Fruit fly (Drosophila melanogaster) whole organism, embryonic: ENCODE results near the gene NdufV3.
A peak's percentile ranks its signal among the peaks of the same experiment; 100 is the strongest.

Source experiments
- CG10462 ChIP-seq: fragments of 200-800 bp; sonication (Bioruptor generic); optimal IDR thresholded peaks from 2 replicates; lab custom pipeline; 2016; ENCODE audit warnings: missing biosample characterization, missing genetic modification characterization
- CG10543 ChIP-seq: fragments of 200-800 bp; sonication (Bioruptor generic); optimal IDR thresholded peaks from 3 replicates; lab custom pipeline; 2017; ENCODE audit warnings: missing biosample characterization, mild to moderate bottlenecking, missing genetic modification characterization, moderate library complexity
- CG11247 ChIP-seq: fragments of 200-800 bp; sonication (Bioruptor generic); IDR thresholded peaks from 2 replicates; pipeline ENCODE4 v1.3.6; 2022; ENCODE audit warnings: missing biosample characterization, missing genetic modification characterization
- CG11696 ChIP-seq: fragments of 200-800 bp; sonication (Bioruptor generic); IDR thresholded peaks from 2 replicates; pipeline ENCODE4 v1.3.6; 2022; ENCODE audit warnings: missing biosample characterization, missing genetic modification characterization
- CG12299 ChIP-seq: fragments of 200-800 bp; sonication (Bioruptor generic); optimal IDR thresholded peaks from 2 replicates; lab custom pipeline; 2018; ENCODE audit warnings: missing biosample characterization, mild to moderate bottlenecking, missing genetic modification characterization
- CG15073 ChIP-seq: fragments of 200-800 bp; sonication (Bioruptor generic); optimal IDR thresholded peaks from 2 replicates; lab custom pipeline; 2016; ENCODE audit warnings: missing biosample characterization, missing genetic modification characterization
- CG1792 ChIP-seq: fragments of 200-800 bp; sonication (Bioruptor generic); optimal IDR thresholded peaks from 2 replicates; lab custom pipeline; 2016; ENCODE audit warnings: missing biosample characterization, missing genetic modification characterization
- CG1832 ChIP-seq: fragments of 200-800 bp; sonication (Bioruptor generic); optimal IDR thresholded peaks from 2 replicates; lab custom pipeline; 2017; ENCODE audit warnings: missing biosample characterization, mild to moderate bottlenecking, missing genetic modification characterization, inconsistent platforms
- CG18599 ChIP-seq: fragments of 200-800 bp; sonication (Bioruptor generic); optimal IDR thresholded peaks from 3 replicates; lab custom pipeline; 2017; ENCODE audit warnings: missing biosample characterization, missing genetic modification characterization, mild to moderate bottlenecking, moderate library complexity, missing genetic modification reagents
- CG18764 ChIP-seq: fragments of 200-800 bp; sonication (Bioruptor generic); optimal IDR thresholded peaks from 3 replicates; lab custom pipeline; 2016; ENCODE audit warnings: missing biosample characterization, missing genetic modification characterization
- CG2199 ChIP-seq: fragments of 200-800 bp; sonication (Bioruptor generic); IDR thresholded peaks from 3 replicates; pipeline ENCODE4 v1.3.6; 2022; ENCODE audit warnings: missing biosample characterization, missing genetic modification characterization
- CG4820 ChIP-seq: fragments of 200-800 bp; sonication (Bioruptor generic); optimal IDR thresholded peaks from 3 replicates; lab custom pipeline; 2016; ENCODE audit warnings: missing biosample characterization, missing genetic modification characterization
- CG9876 ChIP-seq: fragments of 200-800 bp; sonication (Bioruptor generic); optimal IDR thresholded peaks from 2 replicates; lab custom pipeline; 2016; ENCODE audit warnings: missing biosample characterization, missing genetic modification characterization
- Dref ChIP-seq: fragments of 200-800 bp; sonication (Bioruptor generic); IDR thresholded peaks from 2 replicates; pipeline ENCODE4 v1.3.6; 2022; ENCODE audit warnings: missing biosample characterization, missing genetic modification characterization
- Fer1 ChIP-seq: fragments of 200-800 bp; sonication (Bioruptor generic); optimal IDR thresholded peaks from 2 replicates; lab custom pipeline; 2017; ENCODE audit warnings: missing biosample characterization, mild to moderate bottlenecking, missing genetic modification characterization
- Hr51 ChIP-seq, 2 experiments: fragments of 200-800 bp; sonication (Bioruptor generic); optimal IDR thresholded peaks; 2 replicates in 1 of 2; 3 replicates in 1 of 2; lab custom pipeline; 2016 to 2018; ENCODE audit warnings: missing biosample characterization in 2 of 2, missing genetic modification characterization in 2 of 2, mild to moderate bottlenecking in 1 of 2, moderate library complexity in 1 of 2
- Kr ChIP-seq: fragments of 200-800 bp; sonication (Bioruptor generic); optimal IDR thresholded peaks from 2 replicates; lab custom pipeline; 2017; ENCODE audit warnings: missing biosample characterization, mild to moderate bottlenecking, missing genetic modification characterization
- Med ChIP-seq: fragments of 200-800 bp; sonication (Bioruptor generic); peaks from one replicate; lab custom pipeline; 2016; ENCODE audit warnings: missing biosample characterization, missing genetic modification characterization, mild to moderate bottlenecking, inconsistent platforms, moderate library complexity
- Mes4 ChIP-seq: fragments of 200-800 bp; sonication (Bioruptor generic); optimal IDR thresholded peaks from 2 replicates; lab custom pipeline; 2016; ENCODE audit warnings: missing biosample characterization, missing genetic modification characterization
- Oaz ChIP-seq: fragments of 200-800 bp; sonication (Bioruptor generic); IDR thresholded peaks from 2 replicates; pipeline ENCODE4 v1.3.6; 2022; ENCODE audit warnings: missing biosample characterization, missing genetic modification characterization
- Ravus ChIP-seq: fragments of 200-800 bp; sonication (Bioruptor generic); IDR thresholded peaks from 2 replicates; pipeline ENCODE4 v1.3.6; 2022; ENCODE audit warnings: missing biosample characterization, missing genetic modification characterization
- Rfx ChIP-seq: fragments of 200-800 bp; sonication (Bioruptor generic); IDR thresholded peaks from 2 replicates; pipeline ENCODE4 v1.3.6; 2022; ENCODE audit warnings: missing biosample characterization, missing genetic modification characterization
- Sin3A ChIP-seq: fragments of >200 bp; optimal IDR thresholded peaks from 2 replicates; lab custom pipeline; 2018
- Xrp1 ChIP-seq: fragments of 200-800 bp; sonication (Bioruptor generic); IDR thresholded peaks from 2 replicates; pipeline ENCODE4 v1.3.6; 2022; ENCODE audit warnings: missing biosample characterization, missing genetic modification characterization
- bcd ChIP-seq: fragments of 200-800 bp; sonication (Bioruptor generic); optimal IDR thresholded peaks from 2 replicates; lab custom pipeline; 2017; ENCODE audit warnings: missing biosample characterization, mild to moderate bottlenecking, missing genetic modification characterization
- cas ChIP-seq: fragments of 200-800 bp; sonication (Bioruptor generic); IDR thresholded peaks from 2 replicates; pipeline ENCODE4 v1.3.6; 2022; ENCODE audit warnings: missing biosample characterization, missing genetic modification characterization
- caup ChIP-seq: fragments of 200-800 bp; sonication (Bioruptor generic); optimal IDR thresholded peaks from 3 replicates; lab custom pipeline; 2017; ENCODE audit warnings: missing biosample characterization, mild to moderate bottlenecking, missing genetic modification characterization, moderate library complexity; ENCODE audit not compliant: severe bottlenecking
- crc ChIP-seq: fragments of 200-800 bp; sonication (Bioruptor generic); optimal IDR thresholded peaks from 2 replicates; lab custom pipeline; 2016; ENCODE audit warnings: missing biosample characterization, missing genetic modification characterization
- crp ChIP-seq, 2 experiments: fragments of 200-800 bp; sonication (Bioruptor generic); optimal IDR thresholded peaks; 2 replicates in 1 of 2; 3 replicates in 1 of 2; lab custom pipeline; 2017; ENCODE audit warnings: missing biosample characterization in 2 of 2, missing genetic modification characterization in 2 of 2, mild to moderate bottlenecking in 1 of 2, moderate library complexity in 1 of 2
- cwo ChIP-seq: fragments of 200-800 bp; sonication (Bioruptor generic); optimal IDR thresholded peaks from 3 replicates; lab custom pipeline; 2017; ENCODE audit warnings: missing biosample characterization, missing genetic modification characterization, mild to moderate bottlenecking, moderate library complexity, missing genetic modification reagents
- dmrt99B ChIP-seq: fragments of 200-800 bp; sonication (Bioruptor generic); optimal IDR thresholded peaks from 2 replicates; lab custom pipeline; 2018; ENCODE audit warnings: missing biosample characterization, mild to moderate bottlenecking, missing genetic modification characterization, moderate library complexity
- esg ChIP-seq: fragments of 200-800 bp; sonication (Bioruptor generic); conservative IDR thresholded peaks from 2 replicates; pipeline ENCODE4 v1.3.6; 2022; ENCODE audit warnings: missing biosample characterization, missing genetic modification characterization
- fd102C ChIP-seq: fragments of 200-800 bp; sonication (Bioruptor generic); optimal IDR thresholded peaks from 2 replicates; lab custom pipeline; 2018; ENCODE audit warnings: missing biosample characterization, mild to moderate bottlenecking, missing genetic modification characterization, moderate library complexity
- fru ChIP-seq: fragments of >200 bp; optimal IDR thresholded peaks from 2 replicates; lab custom pipeline; 2017
- ftz-f1 ChIP-seq: fragments of 200-800 bp; sonication (Bioruptor generic); optimal IDR thresholded peaks from 2 replicates; lab custom pipeline; 2016; ENCODE audit warnings: missing biosample characterization, missing genetic modification characterization
- fu2 ChIP-seq: fragments of 200-800 bp; sonication (Bioruptor generic); optimal IDR thresholded peaks from 2 replicates; lab custom pipeline; 2016; ENCODE audit warnings: missing biosample characterization, missing genetic modification characterization
- insv ChIP-seq, 2 experiments: fragments of 200-800 bp; sonication (Bioruptor generic); optimal IDR thresholded peaks; 3 replicates each; lab custom pipeline; 2016 to 2018; ENCODE audit warnings: missing biosample characterization in 2 of 2, missing genetic modification characterization in 2 of 2
- jumu ChIP-seq: fragments of 200-800 bp; sonication (Bioruptor generic); optimal IDR thresholded peaks from 3 replicates; lab custom pipeline; 2016; ENCODE audit warnings: missing biosample characterization, missing genetic modification characterization
- lab ChIP-seq: fragments of 200-800 bp; sonication (Bioruptor generic); optimal IDR thresholded peaks from 3 replicates; lab custom pipeline; 2017; ENCODE audit warnings: missing biosample characterization, missing genetic modification characterization, mild to moderate bottlenecking, moderate library complexity, missing genetic modification reagents
- lmd ChIP-seq: fragments of 200-800 bp; sonication (Bioruptor generic); IDR thresholded peaks from 2 replicates; pipeline ENCODE4 v1.3.6; 2022; ENCODE audit warnings: missing biosample characterization, missing genetic modification characterization
- mld ChIP-seq: fragments of 200-800 bp; sonication (Bioruptor generic); IDR thresholded peaks from 3 replicates; pipeline ENCODE4 v1.3.6; 2022; ENCODE audit warnings: missing biosample characterization, missing genetic modification characterization; ENCODE audit not compliant: partially characterized antibody
- phol ChIP-seq: fragments of 200-800 bp; sonication (Bioruptor generic); optimal IDR thresholded peaks from 3 replicates; lab custom pipeline; 2018; ENCODE audit warnings: missing biosample characterization, mild to moderate bottlenecking, missing genetic modification characterization, moderate library complexity
- pum ChIP-seq: fragments of 200-800 bp; sonication (Bioruptor generic); optimal IDR thresholded peaks from 2 replicates; lab custom pipeline; 2016; ENCODE audit warnings: missing biosample characterization, missing genetic modification characterization
- rib ChIP-seq: fragments of 200-800 bp; sonication (Bioruptor generic); IDR thresholded peaks from 2 replicates; pipeline ENCODE4 v1.3.6; 2022; ENCODE audit warnings: missing biosample characterization, missing genetic modification characterization
- sob ChIP-seq: fragments of 200-800 bp; sonication (Bioruptor generic); IDR thresholded peaks from 2 replicates; pipeline ENCODE4 v1.3.6; 2022; ENCODE audit warnings: missing biosample characterization, missing genetic modification characterization
- sug ChIP-seq: fragments of 200-800 bp; optimal IDR thresholded peaks from 2 replicates; lab custom pipeline; 2019; ENCODE audit warnings: missing biosample characterization, mild to moderate bottlenecking, missing genetic modification characterization, moderate library complexity
- tin ChIP-seq: fragments of 200-800 bp; sonication (Bioruptor generic); optimal IDR thresholded peaks from 3 replicates; lab custom pipeline; 2016; ENCODE audit warnings: missing biosample characterization, missing genetic modification characterization
- yki ChIP-seq: fragments of >200 bp; optimal IDR thresholded peaks from 3 replicates; lab custom pipeline; 2018

The NdufV3 gene

DNA sequence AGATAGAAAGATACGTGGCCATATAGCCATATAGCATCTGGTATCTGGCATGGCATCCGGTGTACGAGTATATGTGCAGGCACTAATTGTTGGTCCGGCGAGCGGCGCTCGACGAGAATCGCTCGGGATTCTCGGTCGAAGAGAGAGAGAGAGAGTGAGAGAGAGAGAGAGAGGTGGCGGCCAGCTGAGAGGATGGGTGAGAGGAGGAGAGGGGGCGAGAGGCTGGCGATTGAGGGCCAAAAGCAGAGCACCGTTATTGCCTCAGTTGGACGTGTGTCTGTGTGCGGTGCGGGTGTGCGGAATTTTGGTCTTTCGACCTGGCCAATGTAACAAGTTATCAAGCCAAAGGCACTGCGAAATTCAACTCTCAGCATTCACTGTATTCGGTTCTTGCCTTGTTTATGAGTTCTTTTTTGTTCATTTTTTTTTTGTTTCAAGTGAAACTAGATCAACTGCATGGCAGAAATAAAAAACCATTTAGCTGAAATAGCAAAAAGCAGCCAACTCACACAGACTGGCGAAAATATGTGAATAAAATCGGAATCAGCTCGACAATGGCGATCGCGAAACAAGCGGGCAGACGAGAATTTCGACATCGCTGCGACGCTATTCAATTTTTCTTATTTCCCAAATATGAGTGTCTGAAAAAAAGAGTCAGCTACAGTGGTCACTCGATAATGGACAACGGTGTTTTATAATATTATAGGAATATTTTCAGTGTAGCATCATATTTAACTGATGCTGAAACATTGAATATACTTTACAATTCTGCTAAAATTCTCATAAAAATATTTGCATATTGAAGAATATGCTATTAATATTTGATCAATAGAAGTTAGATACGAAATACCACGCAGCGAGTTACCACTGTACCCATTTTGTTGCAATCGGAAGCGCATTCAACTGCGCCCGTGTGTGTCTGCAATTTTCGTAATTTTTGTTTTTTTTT is 23.2 kb downstream of the NdufV3 start (continued):
- peak; percentile 40; the same call in 1 of the 2 replicates for TF ChIP-seq lmd (GFP tag; lab: Robert Waterston, UW)
- TF ChIP-seq Rfx, result peak; percentile 31
- no peak for TF ChIP-seq Sin3A (lab: Kevin White, UChicago)
- TF ChIP-seq yki, result peak; percentile 1

dm6 chrX:11374320-11374719 is 24.5 kb downstream of the NdufV3 start:
- TF ChIP-seq CG4820 (GFP tag; lab: Kevin White, UChicago), result no peak
- TF ChIP-seq CG12299 (tag; lab: Kevin White, UChicago), result no peak
- no peak for TF ChIP-seq bcd (GFP tag; lab: Kevin White, UChicago)
- no peak for TF ChIP-seq ftz-f1 (GFP tag; lab: Kevin White, UChicago)
- no peak for TF ChIP-seq CG9876 (GFP tag; lab: Kevin White, UChicago)
- TF ChIP-seq mld, result no peak
- TF ChIP-seq Oaz (GFP tag; lab: Robert Waterston, UW), result no peak
- no peak for TF ChIP-seq esg (GFP tag; lab: Robert Waterston, UW)
- no peak for TF ChIP-seq rib (GFP tag; lab: Robert Waterston, UW)
- TF ChIP-seq phol, result no peak
- TF ChIP-seq CG11247 (GFP tag; lab: Robert Waterston, UW), result no peak

dm6 chrX:11378388-11378787 is 28.6 kb downstream of the NdufV3 start:
- TF ChIP-seq CG10462 (GFP tag; lab: Kevin White, UChicago) (no peak), sug (no peak), pum (GFP tag; lab: Kevin White, UChicago) (no peak), lab (GFP tag; lab: Kevin White, UChicago) (peak; percentile 17), cwo (peak; percentile 12), Hr51 (GFP tag; optimal IDR thresholded peaks at IDR 0.05; lab: Kevin White, UChicago) (no peak), Xrp1 (no peak), fu2 (GFP tag; lab: Kevin White, UChicago) (no peak), cas (GFP tag; lab: Robert Waterston, UW) (no peak), tin (GFP tag; lab: Kevin White, UChicago) (no peak), Ravus (GFP tag; lab: Robert Waterston, UW) (no peak), fru (lab: Kevin White, UChicago) (no peak), dmrt99B (tag; lab: Kevin White, UChicago) (no peak), Dref (GFP tag; lab: Robert Waterston, UW) (no peak), CG11696 (GFP tag; lab: Robert Waterston, UW) (no peak), CG15073 (GFP tag; lab: Kevin White, UChicago) (no peak), CG18599 (GFP tag; lab: Kevin White, UChicago) (peak; percentile 55), Fer1 (GFP tag; lab: Kevin White, UChicago) (peak; percentile 27), sob (GFP tag; lab: Robert Waterston, UW) (no peak), insv (GFP tag; optimal IDR thresholded peaks at IDR 0.05; lab: Kevin White, UChicago) (no peak), jumu (GFP tag; lab: Kevin White, UChicago) (no peak), CG10543 (GFP tag; lab: Kevin White, UChicago) (no peak), CG2199 (GFP tag; lab: Robert Waterston, UW) (no peak), bcd (GFP tag; lab: Kevin White, UChicago) (no peak), caup (no peak), CG18764 (no peak), crp (GFP tag; optimal IDR thresholded peaks at IDR 0.05; lab: Kevin White, UChicago) (no peak), Med (GFP tag; lab: Kevin White, UChicago) (peak; percentile 7), CG1792 (no peak), crc (GFP tag; lab: Kevin White, UChicago) (no peak), Mes4 (GFP tag; lab: Kevin White, UChicago) (no peak), CG1832 (GFP tag; lab: Kevin White, UChicago) (no peak), fd102C (GFP tag; lab: Kevin White, UChicago) (no peak), Kr (no peak)
